Worm (Caenorhabditis elegans) whole organism, mixed stage, embryonic: ENCODE measurements around the gene ogt-1.

Experiments
- ceh-83 ChIP-seq: fragments of 200-800 bp; sonication (Bioruptor generic); optimal IDR thresholded peaks from 2 replicates; lab custom pipeline; 2018; ENCODE audit warnings: mild to moderate bottlenecking, missing genetic modification characterization, missing compliant biosample characterization
- cnd-1 ChIP-seq: fragments of 200-800 bp; sonication (Bioruptor generic); optimal IDR thresholded peaks from 2 replicates; lab custom pipeline; 2018; ENCODE audit warnings: mild to moderate bottlenecking, missing genetic modification characterization, missing compliant biosample characterization
- elt-3 ChIP-seq: fragments of 150-350 bp; optimal IDR thresholded peaks from 2 replicates; lab custom pipeline; 2014; ENCODE audit warnings: missing biosample characterization, missing genetic modification characterization
- lin-13 ChIP-seq: fragments of 150-350 bp; optimal IDR thresholded peaks from 2 replicates; lab custom pipeline; 2014; ENCODE audit warnings: missing biosample characterization, missing genetic modification characterization
- lsy-2 ChIP-seq: fragments of 150-350 bp; optimal IDR thresholded peaks from 2 replicates; lab custom pipeline; 2014; ENCODE audit warnings: missing biosample characterization, missing genetic modification characterization
- mep-1 ChIP-seq: fragments of 150-350 bp; optimal IDR thresholded peaks from 2 replicates; lab custom pipeline; 2017; ENCODE audit warnings: missing biosample characterization, missing genetic modification reagents, missing genetic modification characterization, inconsistent platforms
- nhr-12 ChIP-seq: fragments of 150-350 bp; optimal IDR thresholded peaks from 2 replicates; lab custom pipeline; 2014; ENCODE audit warnings: missing biosample characterization, missing genetic modification characterization
- nhr-237 ChIP-seq: fragments of 150-350 bp; optimal IDR thresholded peaks from 2 replicates; lab custom pipeline; 2014; ENCODE audit warnings: missing biosample characterization, missing genetic modification characterization
- nhr-76 ChIP-seq: sonication (generic microtip); optimal IDR thresholded peaks from 2 replicates; lab custom pipeline; 2017; ENCODE audit warnings: missing biosample characterization, missing genetic modification characterization
- pha-4 ChIP-seq: fragments of 150-350 bp; optimal IDR thresholded peaks from 2 replicates; lab custom pipeline; 2018; ENCODE audit warnings: missing biosample characterization, missing genetic modification reagents, missing genetic modification characterization
- snpc-4 ChIP-seq: fragments of 150-350 bp; optimal IDR thresholded peaks from 2 replicates; lab custom pipeline; 2014; ENCODE audit warnings: missing biosample characterization, missing genetic modification characterization
- unc-39 ChIP-seq: fragments of 150-350 bp; optimal IDR thresholded peaks from 2 replicates; lab custom pipeline; 2014; ENCODE audit warnings: missing biosample characterization, missing genetic modification characterization
- unc-62 ChIP-seq: fragments of 150-350 bp; optimal IDR thresholded peaks from 2 replicates; lab custom pipeline; 2014; ENCODE audit warnings: missing biosample characterization, missing genetic modification reagents, missing genetic modification characterization

- TF ChIP-seq cnd-1 (tag; lab: Kevin White, UChicago) (no peak), unc-62 (GFP tag; lab: Kevin White, UChicago) (no peak), mep-1 (tag; lab: Kevin White, UChicago) (no peak), nhr-76 (no peak), pha-4 (tag; lab: Kevin White, UChicago) (no peak), snpc-4 (tag; lab: Kevin White, UChicago) (no peak), nhr-237 (tag; lab: Kevin White, UChicago) (no peak), unc-39 (no peak), lin-13 (tag; lab: Kevin White, UChicago) (no peak), lsy-2 (tag; lab: Kevin White, UChicago) (no peak), nhr-12 (tag; lab: Kevin White, UChicago) (no peak), elt-3 (no peak), ceh-83 (GFP tag; lab: Kevin White, UChicago) (no peak)
These were observed 53.6 kb downstream of the ogt-1 start, which contains the start of gene ZK418.11 for ce11 chrIII:7100001-7100400.
